In genomic region chrIV:15999692-16000091, ce11 we compare ENCODE assay signal across 2 worm cellular contexts.
TF ChIP-seq lines count a peak whose summit lies in the region.

No protein-coding gene starts in this region.

TF ChIP-seq in whole organism, L4 larva, 104 proteins besides CTCF, POLR2A, EP300 and RAD21:
- TF ChIP-seq set-16 (GFP tag; IDR thresholded peaks at IDR 0.05; lab: Robert Waterston, UW) (peak; percentile 64), nhr-48 (tag; optimal IDR thresholded peaks at IDR 0.05; lab: Kevin White, UChicago) (no peak), lin-15B (tag; optimal IDR thresholded peaks at IDR 0.05; lab: Kevin White, UChicago) (no peak), unc-62 (GFP tag; optimal IDR thresholded peaks at IDR 0.05 in 1 of 2; lab: Kevin White, UChicago) (no peak), unc-62 (tag; optimal IDR thresholded peaks at IDR 0.05; lab: Kevin White, UChicago) (no peak), ceh-32 (tag; optimal IDR thresholded peaks at IDR 0.05; lab: Kevin White, UChicago; ENCODE audit: poor library complexity) (no peak), mep-1 (tag; optimal IDR thresholded peaks at IDR 0.05; lab: Kevin White, UChicago) (no peak)

TF ChIP-seq in whole organism, young adult, 124 proteins besides CTCF, POLR2A, EP300 and RAD21:
- TF ChIP-seq zfh-2 (GFP tag; conservative IDR thresholded peaks at IDR 0.05; lab: Robert Waterston, UW), result peak; percentile 62
- no peak for TF ChIP-seq F10E7.11 (tag; optimal IDR thresholded peaks at IDR 0.05; lab: Kevin White, UChicago)
